Fruit fly (Drosophila melanogaster) whole organism, pupa: Measurements from ENCODE around the gene sud1.

Experiments
- CG13204 ChIP-seq: fragments of 200-800 bp; sonication (Bioruptor generic); optimal IDR thresholded peaks from 2 replicates; lab custom pipeline; 2018; ENCODE audit warnings: missing biosample characterization, mild to moderate bottlenecking, missing genetic modification characterization, moderate library complexity
- CG17806 ChIP-seq: fragments of 200-800 bp; sonication (Bioruptor generic); optimal IDR thresholded peaks from 2 replicates; lab custom pipeline; 2018; ENCODE audit warnings: missing biosample characterization, mild to moderate bottlenecking, missing genetic modification characterization, moderate library complexity
- CG4496 ChIP-seq: fragments of 200-800 bp; sonication (Bioruptor generic); IDR thresholded peaks from 3 replicates; pipeline ENCODE4 v1.3.6; 2022; ENCODE audit warnings: missing biosample characterization, missing genetic modification characterization
- CG9948 ChIP-seq: fragments of 200-800 bp; sonication (Bioruptor generic); optimal IDR thresholded peaks from 2 replicates; lab custom pipeline; 2018; ENCODE audit warnings: missing biosample characterization, mild to moderate bottlenecking, missing genetic modification characterization, moderate library complexity
- EcR ChIP-seq: fragments of 200-800 bp; sonication (Bioruptor generic); optimal IDR thresholded peaks from 3 replicates; lab custom pipeline; 2019; ENCODE audit warnings: missing biosample characterization, missing genetic modification characterization, mild to moderate bottlenecking, moderate library complexity, missing genetic modification reagents
- Pif1A ChIP-seq: fragments of 200-800 bp; sonication (Bioruptor generic); optimal IDR thresholded peaks from 3 replicates; lab custom pipeline; 2016; ENCODE audit warnings: missing biosample characterization, missing genetic modification characterization
- Pif1B ChIP-seq: fragments of 200-800 bp; sonication (Bioruptor generic); optimal IDR thresholded peaks from 3 replicates; lab custom pipeline; 2016; ENCODE audit warnings: missing biosample characterization, missing genetic modification characterization

- no peak for TF ChIP-seq CG13204 (GFP tag; lab: Kevin White, UChicago)
- no peak for TF ChIP-seq CG17806 (tag; lab: Kevin White, UChicago)
- no peak for TF ChIP-seq EcR
- TF ChIP-seq CG4496 (GFP tag; lab: Robert Waterston, UW): no peak
- TF ChIP-seq Pif1B (GFP tag; lab: Kevin White, UChicago): no peak
- no peak for TF ChIP-seq CG9948 (tag; lab: Kevin White, UChicago)
- no peak for TF ChIP-seq Pif1A (GFP tag; lab: Kevin White, UChicago)
These were observed 50.7 kb downstream of the sud1 start for dm6 chr3R:24866976-24867375.
